Fruit fly (Drosophila melanogaster): Measurements from ENCODE around the gene CG31673.

The CG31673 gene

dm6 chr2L:20797515-20797847 is 31.9 kb upstream of the CG31673 start, which contains the start of gene CG9328 (continued):
- TF ChIP-seq dpn (GFP tag; optimal IDR thresholded peaks at IDR 0.05) = peak; percentile 27 to 47
- TF ChIP-seq CG11093 (GFP tag; IDR thresholded peaks at IDR 0.05) = no peak
- TF ChIP-seq CG7987 (GFP tag; optimal IDR thresholded peaks at IDR 0.05) = peak; percentile 20
- TF ChIP-seq CG8388 (GFP tag; optimal IDR thresholded peaks at IDR 0.05) = peak; percentile 29
- TF ChIP-seq Max (GFP tag; optimal IDR thresholded peaks at IDR 0.05) = peak; percentile 21
- TF ChIP-seq CG4854 (GFP tag; optimal IDR thresholded peaks at IDR 0.05) = peak; percentile 35
- no peak for TF ChIP-seq CG11398 (GFP tag; optimal IDR thresholded peaks at IDR 0.05)
- TF ChIP-seq peb (GFP tag; IDR thresholded peaks at IDR 0.05) = no peak
- no peak; the same call in 1 of the 2 replicates for TF ChIP-seq CG16779 (GFP tag; IDR thresholded peaks at IDR 0.05)
- no peak for TF ChIP-seq pnt (GFP tag; optimal IDR thresholded peaks at IDR 0.05)
- no peak for TF ChIP-seq lola (GFP tag; optimal IDR thresholded peaks at IDR 0.05)
- no peak for TF ChIP-seq Ada2b (GFP tag; IDR thresholded peaks at IDR 0.05)
- peak; percentile 56 for TF ChIP-seq CG17912 (GFP tag; optimal IDR thresholded peaks at IDR 0.05)
- peak; percentile 17 for TF ChIP-seq tap (tag; optimal IDR thresholded peaks at IDR 0.05)
- TF ChIP-seq CG7372 (GFP tag; IDR thresholded peaks at IDR 0.05) = no peak
- no peak for TF ChIP-seq Dref (GFP tag; IDR thresholded peaks at IDR 0.05)
- no peak for TF ChIP-seq CG10274 (GFP tag; optimal IDR thresholded peaks at IDR 0.05)
- TF ChIP-seq sr (GFP tag; IDR thresholded peaks at IDR 0.05) = no peak
- peak; percentile 65; the same call in 1 of the 2 replicates for TF ChIP-seq amos (GFP tag; IDR thresholded peaks at IDR 0.05; ENCODE audit: partially characterized antibody)
- TF ChIP-seq CG10321 (GFP tag; IDR thresholded peaks at IDR 0.05) = no peak
- TF ChIP-seq Fer2 (tag; optimal IDR thresholded peaks at IDR 0.05) = no peak
- no peak for TF ChIP-seq ap (GFP tag; IDR thresholded peaks at IDR 0.05)
- TF ChIP-seq wek (GFP tag; optimal IDR thresholded peaks at IDR 0.05) = peak; percentile 55
- TF ChIP-seq Nf-YC (tag; optimal IDR thresholded peaks at IDR 0.05) = no peak
- no peak for TF ChIP-seq jing (GFP tag; optimal IDR thresholded peaks at IDR 0.05)
- no peak for TF ChIP-seq tup (GFP tag; optimal IDR thresholded peaks at IDR 0.05)
- TF ChIP-seq lbe (GFP tag; optimal IDR thresholded peaks at IDR 0.05) = peak; percentile 59
- TF ChIP-seq nmo (GFP tag; optimal IDR thresholded peaks at IDR 0.05) = peak; percentile 5
- peak; percentile 47 for TF ChIP-seq CG2116 (GFP tag; optimal IDR thresholded peaks at IDR 0.05)
- TF ChIP-seq CG12236 (GFP tag; optimal IDR thresholded peaks at IDR 0.05) = no peak
- TF ChIP-seq crc (GFP tag; optimal IDR thresholded peaks at IDR 0.05) = no peak
- no peak for TF ChIP-seq CG7928 (GFP tag; optimal IDR thresholded peaks at IDR 0.05)
- TF ChIP-seq CG11247 (GFP tag; IDR thresholded peaks at IDR 0.05) = no peak
- no peak for TF ChIP-seq CG3838 (GFP tag; optimal IDR thresholded peaks at IDR 0.05)
- no peak for TF ChIP-seq CG31365 (tag; optimal IDR thresholded peaks at IDR 0.05)
- TF ChIP-seq GATAe (GFP tag; conservative IDR thresholded peaks at IDR 0.05) = no peak
- no peak for TF ChIP-seq CG17568 (GFP tag; optimal IDR thresholded peaks at IDR 0.05)
- peak; percentile 48 for TF ChIP-seq CG15269 (tag; optimal IDR thresholded peaks at IDR 0.05)
- TF ChIP-seq CHES-1-like (GFP tag; optimal IDR thresholded peaks at IDR 0.05) = peak; percentile 38
- TF ChIP-seq Stat92E (GFP tag; optimal IDR thresholded peaks at IDR 0.05) = peak in 1 of 3 experiments; percentile 78
- no peak for TF ChIP-seq TFAM (GFP tag; optimal IDR thresholded peaks at IDR 0.05)
- TF ChIP-seq so (GFP tag; IDR thresholded peaks at IDR 0.05) = peak; percentile 53; the same call in 1 of the 3 replicates
- peak; percentile 46 for TF ChIP-seq CG8924 (tag; optimal IDR thresholded peaks at IDR 0.05)
- TF ChIP-seq CG4617 (GFP tag; optimal IDR thresholded peaks at IDR 0.05; ENCODE audit: borderline replicate concordance) = no peak
- no peak for TF ChIP-seq CG15479 (GFP tag; optimal IDR thresholded peaks at IDR 0.05)
- peak; percentile 66 for TF ChIP-seq BEAF-32 (GFP tag; optimal IDR thresholded peaks at IDR 0.05)
- peak; percentile 69 for TF ChIP-seq nerfin-1 (tag; optimal IDR thresholded peaks at IDR 0.05)
- peak; percentile 53 for TF ChIP-seq mirr (GFP tag; optimal IDR thresholded peaks at IDR 0.05)
- TF ChIP-seq CG10543 (GFP tag; optimal IDR thresholded peaks at IDR 0.05) = peak; percentile 41
- peak; percentile 41 for TF ChIP-seq pho (GFP tag; optimal IDR thresholded peaks at IDR 0.05)
- TF ChIP-seq CG33213 (GFP tag; optimal IDR thresholded peaks at IDR 0.05) = peak; percentile 44

All from whole organism, embryonic.